In genomic region chr3L:3224740-3225719, dm6 we compare ENCODE assay signal across 4 fruit fly cellular contexts.
TF ChIP-seq lines count a peak whose summit lies in the region.

Gene Larp4B, plus strand, starts transcription at chr3L:3224838.

- TF ChIP-seq CTCF in whole organism, embryonic (GFP tag; optimal IDR thresholded peaks at IDR 0.05; lab: Kevin White, UChicago), result peak; percentile 59

TF ChIP-seq in whole organism, adult, 20 proteins besides CTCF, POLR2A, EP300 and RAD21:
- peak; percentile 95 for TF ChIP-seq CG14711 (tag; optimal IDR thresholded peaks at IDR 0.05; lab: Kevin White, UChicago)
- no peak for TF ChIP-seq Crg-1 (GFP tag; optimal IDR thresholded peaks at IDR 0.05; lab: Kevin White, UChicago)
- peak; percentile 1 for TF ChIP-seq CG7101 (tag; optimal IDR thresholded peaks at IDR 0.05; lab: Kevin White, UChicago)
- peak; percentile 82 for TF ChIP-seq tj (GFP tag; optimal IDR thresholded peaks at IDR 0.05; lab: Kevin White, UChicago)
- no peak for TF ChIP-seq kay (GFP tag; lab: Kevin White, UChicago; ENCODE audit: borderline replicate concordance)
- TF ChIP-seq ovo (GFP tag; optimal IDR thresholded peaks at IDR 0.05; lab: Kevin White, UChicago), result no peak
- no peak for TF ChIP-seq toe (GFP tag; optimal IDR thresholded peaks at IDR 0.05; lab: Kevin White, UChicago)
- TF ChIP-seq CG7045 (GFP tag; optimal IDR thresholded peaks at IDR 0.05; lab: Kevin White, UChicago), result peak; percentile 25
- peak in 1 of 2 experiments; percentile 0 for TF ChIP-seq cnc (optimal IDR thresholded peaks at IDR 0.05; lab: Kevin White, UChicago)
- TF ChIP-seq Hr96 (GFP tag; optimal IDR thresholded peaks at IDR 0.05; lab: Kevin White, UChicago), result no peak
- peak; percentile 10 for TF ChIP-seq CG11617 (GFP tag; optimal IDR thresholded peaks at IDR 0.05; lab: Kevin White, UChicago)
- peak; percentile 26 for TF ChIP-seq Mnt (GFP tag; optimal IDR thresholded peaks at IDR 0.05; lab: Kevin White, UChicago)
- no peak for TF ChIP-seq CG33017 (tag; optimal IDR thresholded peaks at IDR 0.05; lab: Kevin White, UChicago)
- TF ChIP-seq CG5204 (GFP tag; optimal IDR thresholded peaks at IDR 0.05; lab: Kevin White, UChicago), result no peak
- no peak for TF ChIP-seq CG12768 (GFP tag; optimal IDR thresholded peaks at IDR 0.05; lab: Kevin White, UChicago)
- peak; percentile 24 for TF ChIP-seq pad (GFP tag; optimal IDR thresholded peaks at IDR 0.05; lab: Kevin White, UChicago)
- peak; percentile 39 for TF ChIP-seq bab1 (GFP tag; optimal IDR thresholded peaks at IDR 0.05; lab: Kevin White, UChicago)
- no peak for TF ChIP-seq Clk (GFP tag; optimal IDR thresholded peaks at IDR 0.05; lab: Kevin White, UChicago)
- no peak for TF ChIP-seq cic (GFP tag; optimal IDR thresholded peaks at IDR 0.05; lab: Kevin White, UChicago)
- peak; percentile 31 for TF ChIP-seq CG1620 (GFP tag; optimal IDR thresholded peaks at IDR 0.05; lab: Kevin White, UChicago)
TF ChIP-seq in whole organism, adult: peak in this region for 10.

TF ChIP-seq in whole organism, embryonic, 481 proteins besides CTCF, POLR2A, EP300 and RAD21 (continues in another document):
- no peak for TF ChIP-seq Awh (GFP tag; IDR thresholded peaks at IDR 0.05; lab: Robert Waterston, UW)
- peak; percentile 19 for TF ChIP-seq bigmax (GFP tag; optimal IDR thresholded peaks at IDR 0.05; lab: Kevin White, UChicago)
- no peak for TF ChIP-seq mirr (GFP tag; optimal IDR thresholded peaks at IDR 0.05; lab: Kevin White, UChicago)
- TF ChIP-seq z (GFP tag; IDR thresholded peaks at IDR 0.05; lab: Robert Waterston, UW), result no peak
- no peak for TF ChIP-seq CG4730 (GFP tag; IDR thresholded peaks at IDR 0.05; lab: Robert Waterston, UW)
- TF ChIP-seq CG13624 (GFP tag; optimal IDR thresholded peaks at IDR 0.05; lab: Kevin White, UChicago), result peak; percentile 58
- no peak for TF ChIP-seq cwo (GFP tag; optimal IDR thresholded peaks at IDR 0.05; lab: Kevin White, UChicago)
- TF ChIP-seq kay (GFP tag; optimal IDR thresholded peaks at IDR 0.05; lab: Kevin White, UChicago), result no peak
- no peak for TF ChIP-seq CG31224 (GFP tag; IDR thresholded peaks at IDR 0.05; lab: Robert Waterston, UW)
- peak; percentile 61 for TF ChIP-seq HmgZ (tag; optimal IDR thresholded peaks at IDR 0.05; lab: Kevin White, UChicago)
- no peak for TF ChIP-seq dati (GFP tag; IDR thresholded peaks at IDR 0.05; lab: Robert Waterston, UW)
- peak; percentile 71 for TF ChIP-seq Dp (GFP tag; optimal IDR thresholded peaks at IDR 0.05; lab: Kevin White, UChicago)
- TF ChIP-seq zen (tag; optimal IDR thresholded peaks at IDR 0.05; lab: Kevin White, UChicago), result peak; percentile 27
- TF ChIP-seq emc (GFP tag; optimal IDR thresholded peaks at IDR 0.05; lab: Kevin White, UChicago), result no peak
- no peak for TF ChIP-seq CG1832 (GFP tag; optimal IDR thresholded peaks at IDR 0.05; lab: Kevin White, UChicago)
- no peak for TF ChIP-seq Hmx (GFP tag; optimal IDR thresholded peaks at IDR 0.05; lab: Kevin White, UChicago)
- TF ChIP-seq TFAM (GFP tag; optimal IDR thresholded peaks at IDR 0.05; lab: Kevin White, UChicago), result no peak
- no peak for TF ChIP-seq CG15479 (GFP tag; optimal IDR thresholded peaks at IDR 0.05; lab: Kevin White, UChicago)
- TF ChIP-seq CG1233 (GFP tag; optimal IDR thresholded peaks at IDR 0.05; lab: Kevin White, UChicago), result no peak
- no peak for TF ChIP-seq slou (GFP tag; optimal IDR thresholded peaks at IDR 0.05; lab: Kevin White, UChicago)
- TF ChIP-seq Ptx1 (GFP tag; IDR thresholded peaks at IDR 0.05; lab: Robert Waterston, UW), result no peak
- no peak for TF ChIP-seq CG17612 (GFP tag; IDR thresholded peaks at IDR 0.05; lab: Robert Waterston, UW)
- no peak for TF ChIP-seq Ravus (GFP tag; IDR thresholded peaks at IDR 0.05; lab: Robert Waterston, UW)
- TF ChIP-seq gt (GFP tag; IDR thresholded peaks at IDR 0.05; lab: Robert Waterston, UW), result no peak
- TF ChIP-seq mld (GFP tag; IDR thresholded peaks at IDR 0.05; lab: Robert Waterston, UW; ENCODE audit: partially characterized antibody), result 0 out of 3 replicates have a peak, but pooled peaks have one; percentile 39
- no peak for TF ChIP-seq ttk (GFP tag; IDR thresholded peaks at IDR 0.05; lab: Robert Waterston, UW)

TF ChIP-seq in whole organism, prepupa, 60 proteins besides CTCF, POLR2A, EP300 and RAD21:
- TF ChIP-seq esn (GFP tag; optimal IDR thresholded peaks at IDR 0.05; lab: Kevin White, UChicago) (peak; percentile 40), Blimp-1 (GFP tag; optimal IDR thresholded peaks at IDR 0.05; lab: Kevin White, UChicago) (peak; percentile 41), Eip78C (GFP tag; lab: Kevin White, UChicago) (peak; percentile 75), achi (GFP tag; optimal IDR thresholded peaks at IDR 0.05; lab: Kevin White, UChicago) (no peak), acj6 (GFP tag; optimal IDR thresholded peaks at IDR 0.05; lab: Kevin White, UChicago) (no peak), CG32006 (GFP tag; optimal IDR thresholded peaks at IDR 0.05; lab: Kevin White, UChicago) (no peak), dsx (GFP tag; optimal IDR thresholded peaks at IDR 0.05; lab: Kevin White, UChicago; ENCODE audit: poor library complexity, severe bottlenecking) (no peak), CG10669 (GFP tag; optimal IDR thresholded peaks at IDR 0.05; lab: Kevin White, UChicago) (no peak), lz (GFP tag; optimal IDR thresholded peaks at IDR 0.05; lab: Kevin White, UChicago) (peak; percentile 8), CG31627 (GFP tag; optimal IDR thresholded peaks at IDR 0.05; lab: Kevin White, UChicago) (peak; percentile 38), Sox14 (GFP tag; optimal IDR thresholded peaks at IDR 0.05; lab: Kevin White, UChicago) (peak; percentile 43), Met (GFP tag; optimal IDR thresholded peaks at IDR 0.05; lab: Kevin White, UChicago) (no peak), Eip75B (GFP tag; optimal IDR thresholded peaks at IDR 0.05; lab: Kevin White, UChicago) (no peak), CG9139 (GFP tag; optimal IDR thresholded peaks at IDR 0.05; lab: Kevin White, UChicago) (no peak), CG34406 (GFP tag; optimal IDR thresholded peaks at IDR 0.05; lab: Kevin White, UChicago) (no peak), CG3032 (tag; optimal IDR thresholded peaks at IDR 0.05; lab: Kevin White, UChicago) (no peak), fkh (GFP tag; optimal IDR thresholded peaks at IDR 0.05; lab: Kevin White, UChicago) (no peak), CG6276 (GFP tag; optimal IDR thresholded peaks at IDR 0.05; lab: Kevin White, UChicago) (no peak), Lpt (GFP tag; optimal IDR thresholded peaks at IDR 0.05; lab: Kevin White, UChicago) (no peak), Hr39 (GFP tag; optimal IDR thresholded peaks at IDR 0.05; lab: Kevin White, UChicago) (no peak), CG1621 (tag; optimal IDR thresholded peaks at IDR 0.05; lab: Kevin White, UChicago) (no peak)

TF ChIP-seq in whole organism, wandering third instar larva, 38 proteins besides CTCF, POLR2A, EP300 and RAD21:
- TF ChIP-seq h (GFP tag; optimal IDR thresholded peaks at IDR 0.05; lab: Kevin White, UChicago), result peak; percentile 13
- TF ChIP-seq HLH106 (tag; optimal IDR thresholded peaks at IDR 0.05; lab: Kevin White, UChicago), result no peak
- TF ChIP-seq ey (GFP tag; optimal IDR thresholded peaks at IDR 0.05; lab: Kevin White, UChicago), result no peak
- TF ChIP-seq rgr (GFP tag; optimal IDR thresholded peaks at IDR 0.05; lab: Kevin White, UChicago), result peak; percentile 36
- no peak for TF ChIP-seq dl (GFP tag; optimal IDR thresholded peaks at IDR 0.05; lab: Kevin White, UChicago; ENCODE audit: insufficient read depth in 1 of 2, partially characterized antibody in 2 of 2)
- TF ChIP-seq brk (GFP tag; optimal IDR thresholded peaks at IDR 0.05; lab: Kevin White, UChicago), result no peak
- no peak for TF ChIP-seq Hr78 (GFP tag; optimal IDR thresholded peaks at IDR 0.05; lab: Kevin White, UChicago)
- no peak for TF ChIP-seq fru (GFP tag; optimal IDR thresholded peaks at IDR 0.05; lab: Kevin White, UChicago)
- no peak for TF ChIP-seq usp (GFP tag; optimal IDR thresholded peaks at IDR 0.05; lab: Kevin White, UChicago)
- TF ChIP-seq Abd-B (GFP tag; optimal IDR thresholded peaks at IDR 0.05; lab: Kevin White, UChicago), result no peak
- TF ChIP-seq jim (GFP tag; optimal IDR thresholded peaks at IDR 0.05; lab: Kevin White, UChicago), result no peak
- TF ChIP-seq br (GFP tag; optimal IDR thresholded peaks at IDR 0.05; lab: Kevin White, UChicago), result no peak
- no peak for TF ChIP-seq CrebA (GFP tag; optimal IDR thresholded peaks at IDR 0.05; lab: Kevin White, UChicago; ENCODE audit: borderline replicate concordance)
- TF ChIP-seq Myc (optimal IDR thresholded peaks at IDR 0.05; lab: Kevin White, UChicago), result no peak
- no peak for TF ChIP-seq Mio (GFP tag; optimal IDR thresholded peaks at IDR 0.05; lab: Kevin White, UChicago)
- TF ChIP-seq Sp1 (GFP tag; optimal IDR thresholded peaks at IDR 0.05; lab: Kevin White, UChicago), result peak; percentile 6
- no peak for TF ChIP-seq sv (GFP tag; optimal IDR thresholded peaks at IDR 0.05; lab: Kevin White, UChicago)
- peak in 1 of 2 experiments; percentile 17 for TF ChIP-seq foxo (GFP tag; optimal IDR thresholded peaks at IDR 0.05; lab: Kevin White, UChicago)
- TF ChIP-seq pan (optimal IDR thresholded peaks at IDR 0.05; lab: Kevin White, UChicago), result no peak
- peak; percentile 27 for TF ChIP-seq Jra (GFP tag; optimal IDR thresholded peaks at IDR 0.05; lab: Kevin White, UChicago)
- no peak for TF ChIP-seq Rel (GFP tag; optimal IDR thresholded peaks at IDR 0.05; lab: Kevin White, UChicago)
- TF ChIP-seq Rel (tag; optimal IDR thresholded peaks at IDR 0.05; lab: Kevin White, UChicago), result peak; percentile 97
- TF ChIP-seq N (GFP tag; optimal IDR thresholded peaks at IDR 0.05; lab: Kevin White, UChicago), result no peak
